Worm (Caenorhabditis elegans) whole organism, L4/young adult: ENCODE results near the gene C08B11.9.

Experiments used
- W03F9.2 ChIP-seq: fragments of 150-350 bp; optimal IDR thresholded peaks from 2 replicates; lab custom pipeline; 2014; ENCODE audit warnings: missing biosample characterization, missing genetic modification characterization
- dao-5 ChIP-seq: sonication (generic microtip); optimal IDR thresholded peaks from 2 replicates; lab custom pipeline; 2016; ENCODE audit warnings: missing genotype, missing genetic modification characterization, moderate library complexity, missing compliant biosample characterization
- him-1 ChIP-seq: sonication (generic microtip); optimal IDR thresholded peaks from 2 replicates; lab custom pipeline; 2016; ENCODE audit warnings: missing genotype, missing genetic modification reagents, missing genetic modification characterization, missing compliant biosample characterization

DNA sequence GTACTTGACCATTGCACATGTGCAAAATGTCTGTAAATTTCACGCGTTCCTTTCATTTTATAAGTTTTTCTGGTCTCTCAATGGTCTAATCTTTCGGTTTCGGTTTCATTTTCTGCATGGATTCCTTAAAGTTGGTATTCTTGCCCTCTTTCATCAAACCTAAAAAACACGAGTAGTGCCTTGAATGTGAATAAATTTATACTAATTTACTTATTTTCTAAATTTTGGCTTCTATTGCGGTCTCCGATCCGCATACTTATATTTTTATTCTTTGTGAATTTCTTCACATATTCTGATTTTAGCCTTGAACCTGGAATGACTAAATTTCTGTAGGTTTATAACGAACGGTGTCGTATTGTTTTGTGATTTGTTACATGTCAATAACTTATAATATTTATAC lies 28.0 kb upstream of the C08B11.9 start, which contains the start of gene pdha-1:
- TF ChIP-seq dao-5 (tag; lab: Kevin White, UChicago) (no peak), him-1 (tag; lab: Kevin White, UChicago) (no peak), W03F9.2 (tag; lab: Kevin White, UChicago) (no peak)
